Worm (Caenorhabditis elegans): ENCODE measurements around the gene tbx-9.

tbx-9 gene

ce11 chrIII:10320228-10320705 is 21.4 kb downstream of the tbx-9 start:
- 0 out of 2 replicates have a peak, but pooled peaks have one; percentile 30 for TF ChIP-seq flt-1 (GFP tag; IDR thresholded peaks at IDR 0.05)

- TF ChIP-seq T22C8.4 (GFP tag; IDR thresholded peaks at IDR 0.05) (peak; percentile 97), tab-1 (GFP tag; IDR thresholded peaks at IDR 0.05) (no peak), klf-2 (GFP tag; conservative IDR thresholded peaks at IDR 0.05) (no peak), flt-1 (GFP tag; IDR thresholded peaks at IDR 0.05) (no peak), cog-1 (tag; optimal IDR thresholded peaks at IDR 0.05) (peak; percentile 41), ref-1 (GFP tag; conservative IDR thresholded peaks at IDR 0.05) (no peak)
Measured at ce11 chrIII:10318755-10319154, 22.9 kb downstream of the tbx-9 start, which contains the start of gene unc-69. unc-69 (plus strand) TSS chrIII:10318939.

DNA sequence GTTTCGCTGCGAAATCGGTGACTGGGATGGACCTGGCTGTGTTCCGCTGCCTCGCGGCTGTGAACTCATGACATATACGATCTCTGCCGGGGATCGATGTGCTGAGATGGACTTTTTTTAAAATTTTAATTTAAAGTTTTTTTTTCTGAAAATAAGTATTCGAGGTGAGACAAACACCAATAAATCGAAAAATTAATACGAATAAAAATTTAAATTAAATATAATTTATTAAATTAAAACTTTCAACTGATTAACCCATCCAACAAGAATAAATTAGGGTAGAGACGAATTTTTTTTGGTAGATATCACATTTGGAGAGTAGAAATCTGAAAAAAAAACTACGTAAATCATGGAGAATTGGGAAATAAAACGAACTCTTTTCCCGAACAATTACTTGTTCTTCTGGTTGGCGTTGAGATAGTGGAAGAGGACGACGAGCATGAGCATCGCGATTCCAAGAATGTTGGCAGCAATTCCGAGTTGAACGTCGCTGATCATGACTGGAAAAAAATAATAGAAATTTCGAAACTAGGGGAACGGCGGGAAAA is 23.5 kb downstream of the tbx-9 start, which contains the start of the genes unc-50 and ostf-4:
Gene unc-50 (minus strand): TSS at position 101 of the 548 bp plus-strand sequence.
Gene ostf-4 (minus strand): TSS at position 498 of the 548 bp plus-strand sequence.
- TF ChIP-seq med-1 (GFP tag; optimal IDR thresholded peaks at IDR 0.05; ENCODE audit: insufficient read depth), result no peak
- TF ChIP-seq ref-1 (GFP tag; conservative IDR thresholded peaks at IDR 0.05), result no peak

- TF ChIP-seq ztf-29 (GFP tag; IDR thresholded peaks at IDR 0.05), result no peak
- no peak for TF ChIP-seq klf-2 (GFP tag; conservative IDR thresholded peaks at IDR 0.05)
- no peak for TF ChIP-seq tab-1 (GFP tag; IDR thresholded peaks at IDR 0.05)
- TF ChIP-seq ref-1 (GFP tag; conservative IDR thresholded peaks at IDR 0.05), result no peak
- no peak for TF ChIP-seq ztf-23 (GFP tag; IDR thresholded peaks at IDR 0.05)
- no peak for TF ChIP-seq cog-1 (tag; optimal IDR thresholded peaks at IDR 0.05)
- no peak for TF ChIP-seq flt-1 (GFP tag; IDR thresholded peaks at IDR 0.05)
- TF ChIP-seq med-1 (GFP tag; optimal IDR thresholded peaks at IDR 0.05; ENCODE audit: insufficient read depth), result no peak
Measured at ce11 chrIII:10314234-10314633, 27.4 kb downstream of the tbx-9 start.

DNA sequence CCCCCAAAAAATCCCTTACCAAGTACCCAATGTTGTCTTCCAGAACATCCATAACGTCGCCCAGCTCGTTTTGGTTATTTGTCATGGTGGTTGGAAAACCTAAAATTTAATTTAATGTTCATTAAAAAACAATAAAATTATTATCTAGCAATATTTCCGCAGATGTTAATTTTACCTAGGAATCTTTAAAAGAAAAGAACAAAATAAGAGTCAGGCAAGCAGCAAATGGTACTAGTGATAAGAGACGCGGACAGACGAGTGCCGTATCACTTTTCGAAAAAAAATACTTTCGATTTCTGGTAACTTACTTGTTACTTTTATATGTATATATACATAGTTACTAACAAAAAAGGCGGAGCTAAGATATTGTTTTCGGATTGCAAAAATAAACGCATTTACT is 30.6 kb downstream of the tbx-9 start, which contains the start of gene T07A5.7:
Gene T07A5.7 (minus strand): TSS at position 101 of the 400 bp plus-strand sequence.
- TF ChIP-seq cog-1 (tag; optimal IDR thresholded peaks at IDR 0.05), result no peak
- no peak for TF ChIP-seq ztf-29 (GFP tag; IDR thresholded peaks at IDR 0.05)

DNA sequence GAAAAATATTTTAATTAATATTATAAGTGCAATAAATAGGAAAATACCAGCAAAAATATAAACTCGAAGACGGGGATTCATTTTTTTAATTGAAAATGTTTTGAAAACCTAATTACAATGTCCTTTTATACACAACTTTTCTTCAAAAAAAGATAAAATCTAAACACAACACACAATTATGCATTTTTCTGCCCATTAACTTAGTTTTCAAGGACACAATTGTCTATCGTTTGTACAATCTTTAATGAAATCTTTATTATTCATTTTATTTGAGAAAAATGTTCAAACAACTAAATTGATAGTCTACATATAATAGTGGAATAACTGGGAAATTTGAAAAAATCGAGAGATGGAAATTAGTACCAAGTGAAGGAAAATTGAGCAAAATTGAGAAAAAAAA is 35.6 kb downstream of the tbx-9 start, which contains the start of gene T07A5.1:
Gene T07A5.1 (minus strand): TSS at position 149 of the 400 bp plus-strand sequence.
- TF ChIP-seq flt-1 (GFP tag; IDR thresholded peaks at IDR 0.05) (no peak), cog-1 (tag; optimal IDR thresholded peaks at IDR 0.05) (no peak), ztf-29 (GFP tag; IDR thresholded peaks at IDR 0.05) (no peak), med-1 (GFP tag; optimal IDR thresholded peaks at IDR 0.05; ENCODE audit: insufficient read depth) (no peak)

- TF ChIP-seq flt-1 (GFP tag; IDR thresholded peaks at IDR 0.05), result no peak
- no peak for TF ChIP-seq tab-1 (GFP tag; IDR thresholded peaks at IDR 0.05)
- no peak for TF ChIP-seq T22C8.4 (GFP tag; IDR thresholded peaks at IDR 0.05)
- no peak for TF ChIP-seq klf-2 (GFP tag; conservative IDR thresholded peaks at IDR 0.05)
- no peak for TF ChIP-seq ref-1 (GFP tag; conservative IDR thresholded peaks at IDR 0.05)
- TF ChIP-seq cog-1 (tag; optimal IDR thresholded peaks at IDR 0.05), result no peak
- no peak for TF ChIP-seq med-1 (GFP tag; optimal IDR thresholded peaks at IDR 0.05; ENCODE audit: insufficient read depth)
- TF ChIP-seq ztf-29 (GFP tag; IDR thresholded peaks at IDR 0.05), result no peak
- no peak for TF ChIP-seq ztf-23 (GFP tag; IDR thresholded peaks at IDR 0.05)
Measured at ce11 chrIII:10305295-10305694, 36.4 kb downstream of the tbx-9 start.

- no peak for TF ChIP-seq ztf-23 (GFP tag; IDR thresholded peaks at IDR 0.05)
- no peak for TF ChIP-seq ref-1 (GFP tag; conservative IDR thresholded peaks at IDR 0.05)
- TF ChIP-seq tab-1 (GFP tag; IDR thresholded peaks at IDR 0.05), result no peak
- no peak for TF ChIP-seq med-1 (GFP tag; optimal IDR thresholded peaks at IDR 0.05; ENCODE audit: insufficient read depth)
- no peak for TF ChIP-seq flt-1 (GFP tag; IDR thresholded peaks at IDR 0.05)
- TF ChIP-seq ztf-29 (GFP tag; IDR thresholded peaks at IDR 0.05), result no peak
- no peak for TF ChIP-seq klf-2 (GFP tag; conservative IDR thresholded peaks at IDR 0.05)
- no peak for TF ChIP-seq T22C8.4 (GFP tag; IDR thresholded peaks at IDR 0.05)
- TF ChIP-seq cog-1 (tag; optimal IDR thresholded peaks at IDR 0.05), result no peak
Measured at ce11 chrIII:10300078-10300477, 41.6 kb downstream of the tbx-9 start, which contains the start of gene vglu-3. vglu-3 (plus strand) TSS chrIII:10300378.

DNA sequence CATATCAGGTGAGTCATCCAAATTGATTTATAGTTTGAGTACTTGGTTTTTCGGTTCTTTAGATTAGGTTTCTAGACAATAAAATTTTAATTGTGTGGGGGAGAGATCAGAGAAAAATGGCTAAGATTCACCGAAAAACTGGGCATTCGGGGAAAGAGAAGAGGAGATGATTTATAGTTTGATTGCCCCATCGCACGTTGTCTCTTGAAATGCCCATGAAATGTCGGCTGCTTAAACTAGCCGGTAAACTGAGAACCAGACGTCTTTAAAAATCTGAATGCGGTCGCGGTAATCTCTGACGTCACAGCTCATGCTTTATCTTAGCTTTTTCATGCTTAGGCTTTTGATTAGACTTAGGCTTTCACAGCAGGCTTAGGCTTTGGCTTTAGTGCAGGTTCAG is 44.8 kb downstream of the tbx-9 start:
- TF ChIP-seq cog-1 (tag; optimal IDR thresholded peaks at IDR 0.05), result no peak
- no peak for TF ChIP-seq ref-1 (GFP tag; conservative IDR thresholded peaks at IDR 0.05)
- TF ChIP-seq tab-1 (GFP tag; IDR thresholded peaks at IDR 0.05), result no peak
- no peak for TF ChIP-seq T22C8.4 (GFP tag; IDR thresholded peaks at IDR 0.05)
- TF ChIP-seq flt-1 (GFP tag; IDR thresholded peaks at IDR 0.05), result no peak
- TF ChIP-seq klf-2 (GFP tag; conservative IDR thresholded peaks at IDR 0.05), result no peak
- TF ChIP-seq ztf-23 (GFP tag; IDR thresholded peaks at IDR 0.05), result no peak
- TF ChIP-seq med-1 (GFP tag; optimal IDR thresholded peaks at IDR 0.05; ENCODE audit: insufficient read depth), result no peak
- TF ChIP-seq ztf-29 (GFP tag; IDR thresholded peaks at IDR 0.05), result no peak

DNA sequence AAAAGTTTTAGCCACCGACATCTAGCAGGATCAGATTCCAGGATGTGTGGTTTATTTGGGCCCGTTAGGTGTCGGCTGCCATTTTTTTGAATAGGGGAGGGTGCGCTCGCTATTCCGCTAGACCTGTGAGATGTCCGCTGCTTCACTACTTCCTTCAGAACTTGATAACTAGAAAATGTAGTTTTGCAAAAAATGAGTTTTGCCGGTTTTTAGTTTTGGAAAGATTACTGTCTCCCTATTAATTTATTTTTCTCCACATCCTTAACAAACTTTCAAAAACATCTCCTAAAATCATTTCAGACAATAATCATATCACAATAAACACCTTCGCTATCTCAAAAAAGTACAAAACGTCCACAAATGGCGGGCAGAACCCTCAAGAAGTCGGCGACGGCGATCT is 46.8 kb downstream of the tbx-9 start, which contains the start of gene vglu-2:
Gene vglu-2 (plus strand): TSS at position 301 of the 400 bp plus-strand sequence.
- no peak for TF ChIP-seq tab-1 (GFP tag; IDR thresholded peaks at IDR 0.05)
- no peak for TF ChIP-seq med-1 (GFP tag; optimal IDR thresholded peaks at IDR 0.05; ENCODE audit: insufficient read depth)
- no peak for TF ChIP-seq ztf-29 (GFP tag; IDR thresholded peaks at IDR 0.05)
- TF ChIP-seq ztf-23 (GFP tag; IDR thresholded peaks at IDR 0.05), result no peak
- no peak for TF ChIP-seq cog-1 (tag; optimal IDR thresholded peaks at IDR 0.05)
- TF ChIP-seq flt-1 (GFP tag; IDR thresholded peaks at IDR 0.05), result no peak
- TF ChIP-seq T22C8.4 (GFP tag; IDR thresholded peaks at IDR 0.05), result no peak
- no peak for TF ChIP-seq klf-2 (GFP tag; conservative IDR thresholded peaks at IDR 0.05)
- no peak for TF ChIP-seq ref-1 (GFP tag; conservative IDR thresholded peaks at IDR 0.05)

Measured in whole organism, midembryonic.